Worm (Caenorhabditis elegans): ENCODE measurements around the gene C28H8.8.
A peak's percentile ranks its signal among the peaks of the same experiment; 100 is the strongest.

Gene C28H8.8

ce11 chrIII:5938013-5938412, 49.4 kb upstream of the C28H8.8 start (continued):
- TF ChIP-seq rbr-2 (tag; optimal IDR thresholded peaks at IDR 0.05): peak; percentile 66
- TF ChIP-seq duxl-1 (tag; optimal IDR thresholded peaks at IDR 0.05; ENCODE audit: poor library complexity): no peak
- TF ChIP-seq jun-1 (tag; optimal IDR thresholded peaks at IDR 0.05): no peak
- TF ChIP-seq nhr-76 (tag; optimal IDR thresholded peaks at IDR 0.05): no peak
- TF ChIP-seq nhr-111 (GFP tag; optimal IDR thresholded peaks at IDR 0.05): no peak
- TF ChIP-seq lin-39 (tag; optimal IDR thresholded peaks at IDR 0.05): peak; percentile 64
- no peak for TF ChIP-seq Y105C5A.15 (GFP tag; IDR thresholded peaks at IDR 0.05)
- no peak for TF ChIP-seq ZK546.5 (tag; optimal IDR thresholded peaks at IDR 0.05)
- TF ChIP-seq pha-4 (GFP tag; IDR thresholded peaks at IDR 0.05): no peak
- no peak for TF ChIP-seq pha-4 (tag; optimal IDR thresholded peaks at IDR 0.05)
- TF ChIP-seq F49E8.2 (tag; optimal IDR thresholded peaks at IDR 0.05; ENCODE audit: borderline replicate concordance): no peak
- peak in 1 of 2 experiments; percentile 69 for TF ChIP-seq daf-16 (GFP tag; optimal IDR thresholded peaks at IDR 0.05)
- peak; percentile 90 for TF ChIP-seq daf-16 (tag; optimal IDR thresholded peaks at IDR 0.05)
- peak; percentile 63; the same call in 1 of the 2 replicates for TF ChIP-seq ctbp-1 (GFP tag; IDR thresholded peaks at IDR 0.05)
- peak; percentile 31 for TF ChIP-seq dpl-1 (GFP tag; optimal IDR thresholded peaks at IDR 0.05)
- TF ChIP-seq ces-1 (GFP tag; optimal IDR thresholded peaks at IDR 0.05): no peak
- peak; percentile 93 for TF ChIP-seq hlh-11 (tag; optimal IDR thresholded peaks at IDR 0.05)
- TF ChIP-seq arid-1 (GFP tag; conservative IDR thresholded peaks at IDR 0.05): peak; percentile 9; the same call in 1 of the 2 replicates
- no peak for TF ChIP-seq mxl-2 (GFP tag; conservative IDR thresholded peaks at IDR 0.05)
- TF ChIP-seq fkh-10 (GFP tag; optimal IDR thresholded peaks at IDR 0.05): no peak
- TF ChIP-seq spr-3 (GFP tag; optimal IDR thresholded peaks at IDR 0.05): no peak
- TF ChIP-seq attf-4 (tag; optimal IDR thresholded peaks at IDR 0.05): no peak
- TF ChIP-seq Y5F2A.4 (GFP tag; optimal IDR thresholded peaks at IDR 0.05): no peak
- no peak for TF ChIP-seq T20F7.1 (GFP tag; optimal IDR thresholded peaks at IDR 0.05)
- TF ChIP-seq lin-1 (GFP tag; IDR thresholded peaks at IDR 0.05): 0 out of 2 replicates have a peak, but pooled peaks have one; percentile 40
- TF ChIP-seq tra-1 (GFP tag; IDR thresholded peaks at IDR 0.05): 0 out of 2 replicates have a peak, but pooled peaks have one; percentile 11
- TF ChIP-seq mep-1 (tag; optimal IDR thresholded peaks at IDR 0.05): peak; percentile 85
- TF ChIP-seq egl-27 (tag; optimal IDR thresholded peaks at IDR 0.05): no peak
- no peak for TF ChIP-seq unc-130 (GFP tag; optimal IDR thresholded peaks at IDR 0.05)
- no peak for TF ChIP-seq F10B5.3 (tag; optimal IDR thresholded peaks at IDR 0.05)
- TF ChIP-seq Y48G9A.11 (GFP tag; IDR thresholded peaks at IDR 0.05): no peak
- no peak for TF ChIP-seq vab-7 (GFP tag; IDR thresholded peaks at IDR 0.05)
- no peak for TF ChIP-seq tag-97 (GFP tag; IDR thresholded peaks at IDR 0.05)
- TF ChIP-seq lim-7 (GFP tag; IDR thresholded peaks at IDR 0.05): no peak
- TF ChIP-seq ztf-11 (tag; optimal IDR thresholded peaks at IDR 0.05): no peak
- TF ChIP-seq nhr-41 (GFP tag; IDR thresholded peaks at IDR 0.05): no peak
- TF ChIP-seq gei-8 (GFP tag; optimal IDR thresholded peaks at IDR 0.05): no peak
- peak; percentile 93 for TF ChIP-seq hlh-30 (tag; optimal IDR thresholded peaks at IDR 0.05; ENCODE audit: insufficient read depth)
- TF ChIP-seq nhr-10 (tag; optimal IDR thresholded peaks at IDR 0.05): no peak
- peak; percentile 67 for TF ChIP-seq ceh-20 (GFP tag; IDR thresholded peaks at IDR 0.05)
- peak; percentile 85 for TF ChIP-seq nhr-28 (tag; optimal IDR thresholded peaks at IDR 0.05)
- TF ChIP-seq ceh-32 (tag; optimal IDR thresholded peaks at IDR 0.05; ENCODE audit: poor library complexity): no peak
- peak in 1 of 2 experiments; percentile 53 for TF ChIP-seq hif-1 (tag; optimal IDR thresholded peaks at IDR 0.05)
- TF ChIP-seq unc-62 (GFP tag; optimal IDR thresholded peaks at IDR 0.05 in 1 of 2): peak in 1 of 2 experiments; percentile 99
- TF ChIP-seq unc-62 (tag; optimal IDR thresholded peaks at IDR 0.05): no peak
- no peak for TF ChIP-seq lir-3 (tag; optimal IDR thresholded peaks at IDR 0.05)
- TF ChIP-seq egl-43 (GFP tag; IDR thresholded peaks at IDR 0.05): no peak
- TF ChIP-seq dmd-6 (GFP tag; IDR thresholded peaks at IDR 0.05): peak; percentile 46; the same call in 1 of the 2 replicates
- no peak for TF ChIP-seq nhr-42 (GFP tag; IDR thresholded peaks at IDR 0.05)
- peak; percentile 84 for TF ChIP-seq nhr-48 (tag; optimal IDR thresholded peaks at IDR 0.05)
- TF ChIP-seq mdt-29 (GFP tag; IDR thresholded peaks at IDR 0.05): no peak
- TF ChIP-seq zag-1 (tag; optimal IDR thresholded peaks at IDR 0.05): no peak
